Worm (Caenorhabditis elegans) whole organism, L4/young adult: Measurements from ENCODE around the gene srx-133.

Experiments used
- W03F9.2 ChIP-seq: fragments of 150-350 bp; optimal IDR thresholded peaks from 2 replicates; lab custom pipeline; 2014; ENCODE audit warnings: missing biosample characterization, missing genetic modification characterization
- dao-5 ChIP-seq: sonication (generic microtip); optimal IDR thresholded peaks from 2 replicates; lab custom pipeline; 2016; ENCODE audit warnings: missing genotype, missing genetic modification characterization, moderate library complexity, missing compliant biosample characterization
- him-1 ChIP-seq: sonication (generic microtip); optimal IDR thresholded peaks from 2 replicates; lab custom pipeline; 2016; ENCODE audit warnings: missing genotype, missing genetic modification reagents, missing genetic modification characterization, missing compliant biosample characterization

Gene srx-133

ce11 chrV:13899213-13899612 is 50.7 kb downstream of the srx-133 start, which contains the start of gene oac-3:
Gene oac-3, plus strand, starts transcription at chrV:13899513.
- TF ChIP-seq W03F9.2 (tag; lab: Kevin White, UChicago), result no peak
- no peak for TF ChIP-seq dao-5
- no peak for TF ChIP-seq him-1 (tag; lab: Kevin White, UChicago)
